Fruit fly (Drosophila melanogaster): Measurements from ENCODE around the gene CG9922.

DNA sequence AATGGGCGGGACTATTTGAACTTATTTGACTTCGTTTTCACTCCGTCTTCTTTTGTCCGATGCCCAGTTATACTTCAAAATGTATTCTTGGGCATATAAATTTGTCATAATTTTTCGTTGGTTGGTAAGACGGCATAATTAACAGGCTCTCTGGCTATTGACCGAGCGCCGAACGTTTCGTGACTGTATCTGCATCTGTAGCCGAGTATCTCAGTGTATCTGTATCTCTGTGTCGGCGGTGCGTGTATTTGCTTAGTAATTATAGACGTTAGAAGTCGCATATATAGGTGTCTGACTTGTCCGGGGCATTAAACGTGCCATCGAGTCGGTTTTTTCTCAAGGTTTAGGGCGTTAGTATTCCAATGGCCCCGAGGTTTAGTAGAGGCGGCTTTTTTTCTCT is 31.0 kb downstream of the CG9922 start:
- TF ChIP-seq CG9215 (GFP tag; IDR thresholded peaks at IDR 0.05), result no peak
- peak; percentile 78 for TF ChIP-seq Med (GFP tag)
- TF ChIP-seq br (optimal IDR thresholded peaks at IDR 0.05), result no peak
- no peak for TF ChIP-seq cato (GFP tag; optimal IDR thresholded peaks at IDR 0.05; ENCODE audit: borderline replicate concordance)
- TF ChIP-seq gce (GFP tag; IDR thresholded peaks at IDR 0.05), result no peak
- TF ChIP-seq Abd-B (GFP tag; optimal IDR thresholded peaks at IDR 0.05), result no peak
- no peak for TF ChIP-seq fu2 (GFP tag; optimal IDR thresholded peaks at IDR 0.05)
- no peak for TF ChIP-seq odd (GFP tag; optimal IDR thresholded peaks at IDR 0.05)
